Worm (Caenorhabditis elegans): ENCODE measurements around the gene npax-4.

Gene npax-4

ce11 chrIV:8888525-8889026 is 8.9 kb upstream of the npax-4 start, which contains the start of gene oma-1:
TSS of gene oma-1 (plus strand) at chrIV:8888976.
- TF ChIP-seq efl-1 (optimal IDR thresholded peaks at IDR 0.05) (no peak), efl-1 (GFP tag; optimal IDR thresholded peaks at IDR 0.05 in 1 of 2) (no peak), nhr-85 (tag) (peak; percentile 35)

- TF ChIP-seq ceh-8 (GFP tag; optimal IDR thresholded peaks at IDR 0.05) = no peak
These were observed 6.5 kb upstream of the npax-4 start, which contains the start of gene C09G9.5 for ce11 chrIV:8886228-8886627. TSS of gene C09G9.5 (plus strand) at chrIV:8886528.

ce11 chrIV:8881181-8881580 is 1.5 kb upstream of the npax-4 start, which contains the start of gene C09G9.8:
TSS of gene C09G9.8 (plus strand) at chrIV:8881481.
- TF ChIP-seq F16B12.6 (tag; optimal IDR thresholded peaks at IDR 0.05) (no peak), C34B4.2 (tag; optimal IDR thresholded peaks at IDR 0.05) (no peak), egl-13 (tag; optimal IDR thresholded peaks at IDR 0.05) (no peak), nhr-85 (tag) (no peak), fkh-4 (tag; optimal IDR thresholded peaks at IDR 0.05; ENCODE audit: borderline replicate concordance) (no peak), sup-37 (GFP tag; optimal IDR thresholded peaks at IDR 0.05) (no peak), snu-23 (GFP tag; optimal IDR thresholded peaks at IDR 0.05) (no peak), nhr-76 (tag; optimal IDR thresholded peaks at IDR 0.05) (no peak), nhr-47 (tag; optimal IDR thresholded peaks at IDR 0.05) (no peak), aly-2 (tag; optimal IDR thresholded peaks at IDR 0.05) (no peak), pqm-1 (tag; optimal IDR thresholded peaks at IDR 0.05) (no peak), nhr-237 (tag; optimal IDR thresholded peaks at IDR 0.05) (no peak), xbp-1 (tag; optimal IDR thresholded peaks at IDR 0.05) (no peak), nhr-84 (tag; optimal IDR thresholded peaks at IDR 0.05) (no peak)

- TF ChIP-seq egl-13 (tag; optimal IDR thresholded peaks at IDR 0.05) (no peak), nhr-28 (tag; optimal IDR thresholded peaks at IDR 0.05) (no peak), lin-14 (GFP tag; optimal IDR thresholded peaks at IDR 0.05) (no peak), mep-1 (tag; optimal IDR thresholded peaks at IDR 0.05) (no peak), pqm-1 (tag; optimal IDR thresholded peaks at IDR 0.05) (no peak), elt-3 (tag; optimal IDR thresholded peaks at IDR 0.05) (no peak), efl-3 (GFP tag; optimal IDR thresholded peaks at IDR 0.05) (no peak), F16B12.6 (tag; optimal IDR thresholded peaks at IDR 0.05) (no peak), skn-1 (tag; optimal IDR thresholded peaks at IDR 0.05) (no peak), fkh-8 (tag; optimal IDR thresholded peaks at IDR 0.05) (no peak), vab-15 (tag; optimal IDR thresholded peaks at IDR 0.05) (no peak), pax-3 (tag; optimal IDR thresholded peaks at IDR 0.05) (no peak), nhr-47 (tag; optimal IDR thresholded peaks at IDR 0.05) (no peak), hlh-17 (GFP tag; optimal IDR thresholded peaks at IDR 0.05; ENCODE audit: borderline replicate concordance) (no peak), fos-1 (tag; optimal IDR thresholded peaks at IDR 0.05) (no peak), unc-86 (tag; optimal IDR thresholded peaks at IDR 0.05) (no peak)
These were observed 5.9 kb downstream of the npax-4 start, which contains the start of gene hdl-2 for ce11 chrIV:8873847-8874246. TSS of gene hdl-2 (plus strand) at chrIV:8874147.

ce11 chrIV:8872958-8873357 is 6.8 kb downstream of the npax-4 start, which contains the start of gene C09G9.3:
TSS of gene C09G9.3 (minus strand) at chrIV:8873058.
- TF ChIP-seq ceh-63 (GFP tag; optimal IDR thresholded peaks at IDR 0.05) = no peak
- no peak for TF ChIP-seq unc-86 (tag; optimal IDR thresholded peaks at IDR 0.05)
- no peak for TF ChIP-seq xbp-1 (tag; optimal IDR thresholded peaks at IDR 0.05)
- TF ChIP-seq aly-2 (tag; optimal IDR thresholded peaks at IDR 0.05) = no peak

ce11 chrIV:8869624-8870023 is 10.1 kb downstream of the npax-4 start, which contains the start of gene npp-23:
TSS of gene npp-23 (minus strand) at chrIV:8869679.
- no peak for TF ChIP-seq nhr-237 (tag; optimal IDR thresholded peaks at IDR 0.05)
- no peak for TF ChIP-seq mef-2 (tag; optimal IDR thresholded peaks at IDR 0.05)
- TF ChIP-seq vab-15 (tag; optimal IDR thresholded peaks at IDR 0.05) = no peak
- no peak for TF ChIP-seq hlh-17 (GFP tag; optimal IDR thresholded peaks at IDR 0.05; ENCODE audit: borderline replicate concordance)
- no peak for TF ChIP-seq fos-1 (tag; optimal IDR thresholded peaks at IDR 0.05)
- peak in 1 of 6 experiments; percentile 13 for TF ChIP-seq elt-3 (tag; optimal IDR thresholded peaks at IDR 0.05)
- no peak for TF ChIP-seq sup-37 (GFP tag; optimal IDR thresholded peaks at IDR 0.05)
- TF ChIP-seq dsc-1 (tag; optimal IDR thresholded peaks at IDR 0.05) = peak; percentile 53
- no peak for TF ChIP-seq lin-14 (GFP tag; optimal IDR thresholded peaks at IDR 0.05)
- TF ChIP-seq hlh-4 (tag; optimal IDR thresholded peaks at IDR 0.05) = no peak
- no peak for TF ChIP-seq ztf-4 (tag; optimal IDR thresholded peaks at IDR 0.05)
- TF ChIP-seq zag-1 (tag; optimal IDR thresholded peaks at IDR 0.05) = no peak
- peak; percentile 37 for TF ChIP-seq C16A3.4 (tag; optimal IDR thresholded peaks at IDR 0.05)
- no peak for TF ChIP-seq pag-3 (tag; optimal IDR thresholded peaks at IDR 0.05; ENCODE audit: borderline replicate concordance, insufficient read depth)
- no peak for TF ChIP-seq nhr-77 (tag; optimal IDR thresholded peaks at IDR 0.05)
- TF ChIP-seq lin-35 (GFP tag; optimal IDR thresholded peaks at IDR 0.05) = peak; percentile 95 to 97
- TF ChIP-seq aha-1 (tag; optimal IDR thresholded peaks at IDR 0.05) = no peak
- no peak for TF ChIP-seq mab-9 (GFP tag; IDR thresholded peaks at IDR 0.05)
- peak; percentile 54 for TF ChIP-seq nhr-19 (GFP tag; conservative IDR thresholded peaks at IDR 0.05)
- peak; percentile 72 for TF ChIP-seq mep-1 (tag; optimal IDR thresholded peaks at IDR 0.05)
- no peak for TF ChIP-seq efl-3 (GFP tag; optimal IDR thresholded peaks at IDR 0.05)
- TF ChIP-seq fkh-4 (tag; optimal IDR thresholded peaks at IDR 0.05; ENCODE audit: borderline replicate concordance) = no peak

Measured in whole organism, L1 larva.